Fruit fly (Drosophila melanogaster) ovary, adult (tissue): Measurements from ENCODE around the gene snsl.
A peak's percentile ranks its signal among the peaks of the same experiment; 100 is the strongest.

Source experiments
- CG17801 ChIP-seq: fragments of 200-800 bp; optimal IDR thresholded peaks from 2 replicates; lab custom pipeline; 2019; ENCODE audit warnings: missing biosample characterization, mild to moderate bottlenecking, missing genetic modification characterization, moderate library complexity; ENCODE audit not compliant: partially characterized antibody

Gene snsl

DNA sequence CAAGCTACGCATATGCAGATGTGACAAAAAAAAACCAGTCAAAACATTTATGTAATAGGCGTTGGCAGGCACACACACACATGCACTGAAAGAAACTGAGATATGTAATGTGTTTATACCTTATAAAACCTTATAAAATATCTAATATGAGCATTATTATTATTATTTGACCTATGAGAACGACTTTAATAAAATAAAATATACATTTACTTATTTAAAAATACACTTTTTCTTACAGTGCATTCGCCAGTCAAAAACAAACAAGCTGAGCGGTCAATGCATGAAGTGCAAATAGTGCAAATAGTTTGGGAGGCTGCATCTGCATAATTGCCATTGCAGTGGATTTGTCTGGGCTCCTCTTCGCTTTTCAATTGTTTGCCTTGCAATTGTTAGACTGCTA lies 1.4 kb upstream of the snsl start:
- peak; percentile 79 for TF ChIP-seq CG17801 (GFP tag; lab: Kevin White, UChicago)

DNA sequence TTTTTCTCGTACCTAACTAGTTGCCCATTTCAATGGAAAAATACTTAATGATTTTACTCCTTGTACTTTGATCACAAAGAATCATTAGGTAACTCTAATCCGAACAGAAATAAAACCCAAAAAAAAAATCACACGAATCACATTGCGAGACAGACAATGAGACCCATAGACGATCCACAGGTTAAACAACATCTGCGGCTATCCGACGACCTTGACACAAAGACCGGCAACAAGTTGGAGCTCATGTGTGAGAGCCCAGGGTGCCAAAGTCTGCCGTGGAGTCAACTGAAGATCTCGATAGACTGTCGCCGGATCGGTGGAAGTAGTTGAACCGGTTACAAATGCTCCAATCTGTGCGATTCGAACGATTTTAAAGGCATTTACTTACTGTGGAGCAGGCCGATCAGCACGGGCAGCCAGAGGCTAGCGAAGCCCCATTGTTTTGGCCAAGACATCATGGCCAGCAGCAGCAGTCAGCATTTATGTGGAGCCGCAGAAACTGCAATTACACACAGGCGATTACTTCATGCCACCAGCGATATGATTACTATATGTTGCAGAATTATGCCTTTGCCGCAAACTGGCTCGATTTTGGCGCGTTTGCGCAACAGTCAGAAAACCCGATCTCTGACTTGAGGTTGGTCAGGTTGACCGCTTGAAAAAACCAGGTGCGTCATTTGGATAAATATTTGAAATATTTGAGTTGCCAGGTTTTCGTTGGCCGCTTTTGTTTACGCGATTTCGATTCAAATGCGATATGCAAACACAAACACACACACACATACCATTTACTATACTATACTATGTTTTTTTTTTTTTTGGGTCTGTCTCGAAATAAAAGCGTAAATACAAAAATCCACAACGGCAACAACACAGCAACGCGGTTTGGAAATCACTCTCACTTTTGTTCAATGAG lies 939 bp downstream of the snsl start:
- no peak for TF ChIP-seq CG17801 (GFP tag; lab: Kevin White, UChicago)

DNA sequence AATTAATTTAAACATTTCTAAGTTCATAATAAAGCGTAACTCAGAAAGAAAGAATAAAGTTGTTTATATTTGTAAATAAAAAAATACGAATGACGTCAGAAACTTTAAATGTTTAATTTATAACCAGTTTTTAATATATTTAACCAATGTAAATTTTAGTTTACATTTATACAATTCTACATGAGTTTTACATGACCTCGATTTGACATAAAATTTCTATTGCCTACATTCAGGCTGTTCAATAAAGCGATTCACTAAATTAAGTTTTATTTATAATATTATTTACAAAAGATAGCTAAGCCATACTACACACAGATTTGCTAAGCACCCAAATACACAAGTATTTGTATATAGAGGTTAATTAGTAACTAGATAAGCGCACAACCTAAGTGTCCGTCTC lies 2.7 kb downstream of the snsl start:
- no peak for TF ChIP-seq CG17801 (GFP tag; lab: Kevin White, UChicago)

DNA sequence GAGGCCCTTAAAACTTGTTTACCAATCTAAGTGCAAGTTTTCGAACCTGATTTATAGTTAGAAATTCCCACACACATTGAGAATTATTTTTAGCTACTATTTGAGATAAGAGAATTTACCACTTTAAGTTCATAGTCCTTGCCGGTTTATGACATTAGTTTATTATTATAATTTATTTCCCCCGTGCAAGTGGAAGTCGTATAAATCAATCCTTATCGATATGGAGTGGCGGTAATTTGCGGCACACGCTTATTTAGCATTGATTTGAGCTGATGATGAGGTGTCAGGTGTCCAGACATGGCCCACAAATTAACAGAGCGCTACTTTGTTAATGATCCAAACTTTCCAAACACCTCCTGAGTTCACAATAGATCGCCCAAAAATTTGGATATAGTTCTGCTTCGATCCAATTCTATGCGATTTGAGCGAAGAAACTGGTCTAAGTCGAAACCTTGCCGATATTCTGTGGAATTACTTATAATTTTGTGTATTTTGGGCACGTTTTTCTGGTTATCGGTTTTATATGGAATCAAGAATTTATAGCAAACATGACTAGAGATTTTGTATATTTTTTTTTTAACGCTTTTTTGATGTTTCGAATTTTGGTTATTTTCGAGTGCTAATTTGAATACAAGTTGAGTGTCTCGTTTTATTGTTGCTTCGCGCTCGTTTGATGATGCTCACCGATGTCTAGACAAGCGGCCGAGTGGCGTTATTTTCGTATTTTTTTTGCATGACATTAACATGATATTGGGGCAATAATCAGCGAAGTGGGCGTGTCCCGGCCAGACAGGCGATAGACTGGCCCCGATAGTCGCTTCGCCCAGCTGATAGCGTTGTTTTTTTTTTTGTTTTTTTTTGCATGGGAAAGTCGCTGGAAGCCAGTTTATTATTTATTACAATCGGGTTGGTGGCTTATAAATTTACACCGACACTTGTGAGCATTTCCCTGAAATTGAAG lies 6.7 kb downstream of the snsl start:
- no peak for TF ChIP-seq CG17801 (GFP tag; lab: Kevin White, UChicago)

DNA sequence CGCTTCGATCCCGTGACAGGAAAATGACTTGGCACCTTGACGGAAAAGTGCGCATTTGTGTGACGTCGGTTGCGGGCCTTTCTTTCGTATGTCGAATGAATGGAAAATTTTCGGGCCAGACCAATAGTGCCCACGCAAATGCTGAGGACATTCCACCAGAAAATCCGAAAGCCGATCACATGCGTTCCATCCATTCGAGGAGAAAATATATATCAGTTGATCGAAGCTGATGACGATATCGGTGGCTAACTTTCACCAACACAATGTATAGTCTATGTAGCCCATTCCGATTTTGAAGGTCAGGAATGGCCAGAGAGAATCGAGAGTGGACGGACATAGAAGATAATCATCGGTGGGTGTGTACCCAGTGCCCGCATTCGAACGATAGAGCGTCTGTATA lies 8.4 kb downstream of the snsl start:
- TF ChIP-seq CG17801 (GFP tag; lab: Kevin White, UChicago): no peak

DNA sequence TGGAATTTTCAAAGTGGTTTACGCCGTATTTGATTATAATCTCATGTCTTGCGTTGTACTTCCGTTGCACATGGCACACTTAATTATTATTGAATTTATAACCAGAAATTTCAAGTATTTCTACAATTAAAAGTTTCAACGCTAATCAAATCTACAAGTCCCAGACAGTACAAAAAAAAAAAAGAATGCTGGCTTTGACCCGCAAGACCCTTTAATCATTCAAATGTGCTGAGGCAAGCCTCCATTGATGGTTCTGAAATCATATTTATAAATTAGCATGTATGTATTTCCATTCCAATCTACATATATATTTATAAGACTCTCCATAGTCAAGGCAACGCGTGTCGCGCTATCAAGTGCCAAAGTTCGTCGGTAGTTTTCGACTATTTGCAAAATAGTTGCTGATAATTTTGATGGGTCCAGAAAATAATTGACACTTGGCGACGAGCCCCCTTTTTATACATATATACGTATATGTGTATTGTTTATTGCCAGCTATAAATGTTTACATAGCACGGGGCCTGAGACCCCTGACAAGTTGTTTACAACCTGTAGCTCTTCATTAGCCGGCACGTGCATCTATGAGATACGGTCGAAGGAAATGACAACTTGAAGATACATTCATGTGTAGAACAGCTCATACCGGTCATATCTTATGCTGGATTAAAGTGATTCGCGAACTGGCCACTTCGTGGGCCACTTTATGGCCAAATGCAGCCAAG lies 9.9 kb downstream of the snsl start:
- no peak for TF ChIP-seq CG17801 (GFP tag; lab: Kevin White, UChicago)

DNA sequence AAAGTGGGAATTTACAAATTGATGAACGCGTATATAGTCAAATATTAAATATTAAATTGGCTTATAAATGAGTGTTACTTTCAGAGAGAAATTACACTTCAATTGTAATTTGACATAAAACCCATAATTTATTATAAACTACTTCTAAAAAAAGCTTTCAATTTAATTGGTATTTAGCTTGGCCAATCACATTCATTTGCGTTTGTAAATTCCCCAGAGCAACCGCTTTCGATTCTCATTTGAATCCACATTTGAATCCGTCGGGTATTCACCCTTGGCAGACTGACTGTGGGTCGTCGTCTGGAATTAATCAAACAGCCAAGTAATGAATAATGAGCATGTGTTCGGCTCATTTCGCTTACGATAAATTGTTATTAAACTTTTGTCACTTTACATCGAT lies 10.7 kb downstream of the snsl start:
- no peak for TF ChIP-seq CG17801 (GFP tag; lab: Kevin White, UChicago)

DNA sequence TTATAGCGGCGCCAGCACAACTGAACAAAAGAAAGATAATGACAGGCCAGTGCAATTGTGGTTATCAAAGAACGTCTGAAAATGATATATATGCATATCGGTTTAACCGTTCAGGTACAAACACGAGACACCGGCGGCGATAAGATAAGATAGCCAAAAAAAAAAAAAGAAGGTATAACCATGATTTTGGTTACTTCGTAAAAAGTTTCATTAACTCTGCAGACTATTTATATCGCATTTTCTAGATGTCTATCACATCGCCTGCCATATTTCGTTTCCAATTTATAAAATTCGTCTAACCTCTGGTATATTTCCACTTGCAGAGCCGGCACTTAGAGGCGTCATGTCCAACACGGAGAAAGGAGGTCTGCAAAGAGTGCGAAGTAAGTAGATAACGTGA lies 12.9 kb downstream of the snsl start:
- TF ChIP-seq CG17801 (GFP tag; lab: Kevin White, UChicago): no peak

DNA sequence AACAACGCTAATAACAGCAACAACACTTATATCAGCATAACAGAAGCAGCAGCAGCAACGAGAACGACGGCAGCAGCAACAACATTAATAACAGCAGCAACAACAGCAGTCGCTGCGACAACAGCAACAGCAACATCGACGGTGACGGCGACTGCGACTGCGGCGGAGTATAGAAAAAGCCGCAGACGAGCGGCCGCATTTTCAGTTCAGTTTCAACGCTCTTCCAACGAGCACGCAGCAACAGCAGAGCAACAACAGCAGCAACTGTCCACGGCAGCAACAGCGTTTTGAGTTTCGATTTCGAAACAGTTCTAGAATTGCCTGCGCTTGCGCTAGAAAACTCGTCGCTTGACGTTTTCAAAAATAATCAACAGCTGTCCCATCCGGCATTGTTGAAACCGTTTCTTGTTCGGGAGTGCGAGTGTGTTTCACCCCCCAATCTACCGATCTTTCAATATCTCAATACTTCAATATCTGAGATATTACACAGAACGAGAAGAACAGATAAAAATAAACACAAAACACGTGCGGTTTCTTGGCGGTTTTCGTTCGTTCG lies 14.6 kb downstream of the snsl start, which contains the start of gene CG3036:
Gene CG3036 (plus strand): TSS at position 199 of the 556 bp plus-strand sequence.
- peak; percentile 39 for TF ChIP-seq CG17801 (GFP tag; lab: Kevin White, UChicago)

DNA sequence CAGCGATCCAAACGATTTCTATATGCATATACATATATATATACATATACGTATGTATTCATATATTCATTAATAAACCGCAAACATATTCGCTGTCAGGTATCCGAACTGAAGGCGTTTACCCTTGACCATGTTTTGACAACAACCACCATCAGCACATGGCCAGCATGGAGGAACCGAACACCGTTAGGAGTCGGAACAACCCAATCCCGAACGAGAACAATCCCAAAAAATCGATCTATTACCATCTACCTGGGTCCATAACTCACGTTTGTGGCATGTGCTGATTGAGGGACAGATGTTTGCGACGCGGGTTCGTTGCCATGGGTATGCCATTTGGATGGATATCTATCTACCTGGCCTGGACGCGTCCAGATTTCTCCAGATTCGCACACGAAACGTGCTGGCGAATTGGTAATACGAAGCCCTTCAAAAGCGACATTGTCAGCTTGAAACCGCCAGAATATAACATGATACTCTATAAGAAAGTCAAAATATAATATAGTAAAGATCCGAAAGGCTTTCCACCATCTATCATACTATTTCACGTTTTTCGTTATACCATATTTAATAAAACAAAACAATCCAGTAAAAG lies 17.0 kb downstream of the snsl start, which contains the start of gene CG15625:
Gene CG15625 (plus strand): TSS at position 545 of the 595 bp plus-strand sequence.
- no peak for TF ChIP-seq CG17801 (GFP tag; lab: Kevin White, UChicago)

DNA sequence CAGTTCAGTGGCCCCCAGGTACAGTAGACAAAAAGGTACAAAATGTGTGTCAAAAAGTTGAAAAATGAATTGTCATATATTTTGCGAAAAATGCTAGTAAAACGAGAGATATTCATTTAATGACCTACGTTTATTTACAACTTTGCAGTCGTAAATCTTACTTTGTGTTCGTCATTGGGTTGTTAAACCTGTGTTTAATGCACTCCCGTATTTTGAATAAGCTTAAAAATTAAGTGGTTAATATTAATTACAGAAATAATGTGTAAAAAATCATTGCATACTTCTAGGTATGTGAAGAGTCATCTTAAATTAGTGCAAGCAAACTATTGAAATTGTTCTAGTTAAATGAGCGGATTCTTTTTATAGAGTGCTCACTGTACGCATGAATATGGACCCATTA lies 18.0 kb downstream of the snsl start:
- no peak for TF ChIP-seq CG17801 (GFP tag; lab: Kevin White, UChicago)

DNA sequence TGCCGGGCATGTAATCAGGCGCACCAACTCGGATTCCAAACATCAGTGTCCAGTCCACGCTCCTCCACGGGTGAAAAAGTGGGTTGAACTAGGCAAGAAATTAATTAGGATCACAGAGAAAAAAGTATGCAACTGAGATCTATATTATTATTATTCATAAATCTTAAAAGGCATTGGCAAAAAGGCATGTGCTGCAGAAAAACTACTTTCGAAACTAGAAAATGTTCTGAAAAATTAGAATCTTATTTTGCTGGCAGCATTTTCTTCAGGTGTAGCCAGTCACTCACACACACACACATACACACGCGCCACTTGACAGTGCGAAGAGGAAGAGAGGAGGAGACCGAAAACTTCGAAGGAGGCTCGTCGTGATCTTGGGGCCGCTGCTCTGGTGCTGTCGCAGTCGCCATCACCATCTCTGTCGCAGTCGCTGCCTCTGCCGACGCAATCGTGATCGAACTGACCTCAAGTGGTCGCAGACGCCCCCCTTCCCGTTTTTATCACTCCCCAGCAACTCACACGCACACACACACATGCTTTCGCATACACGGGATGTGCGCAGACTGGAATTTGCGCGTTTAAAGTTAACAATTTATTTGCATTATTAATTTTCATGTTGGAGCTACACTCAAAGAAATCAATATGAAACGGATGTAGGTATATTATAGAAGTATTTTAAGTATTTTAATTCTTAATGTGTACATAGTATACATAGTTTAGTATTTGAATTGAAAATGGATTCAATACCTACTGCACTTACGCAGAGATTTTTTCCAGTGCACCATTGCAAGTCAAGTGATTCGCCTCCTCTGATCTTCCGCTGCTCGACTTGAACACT lies 19.0 kb downstream of the snsl start:
- peak; percentile 12 for TF ChIP-seq CG17801 (GFP tag; lab: Kevin White, UChicago)

DNA sequence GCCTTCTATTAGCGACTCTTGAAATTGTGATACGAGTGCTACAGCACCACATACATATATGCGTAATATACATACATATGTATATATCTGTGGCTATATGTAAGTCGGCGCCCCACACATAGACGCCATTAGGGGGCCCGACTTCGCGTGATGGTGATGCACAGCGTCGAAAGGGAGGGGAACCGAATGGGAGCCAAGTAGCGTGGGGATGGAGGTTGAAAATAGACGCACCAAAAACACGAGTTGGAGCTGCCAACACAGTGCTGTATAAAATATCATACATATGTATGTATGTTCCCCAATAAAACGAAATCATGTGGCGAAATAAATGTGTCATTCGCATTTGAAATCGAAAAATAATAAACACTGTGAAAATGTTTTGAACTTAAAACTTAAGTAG lies 19.9 kb downstream of the snsl start:
- no peak for TF ChIP-seq CG17801 (GFP tag; lab: Kevin White, UChicago)
